Fruit fly (Drosophila melanogaster) whole organism, wandering third instar larva: Measurements from ENCODE around the gene CG6791.

Experiments
- CG32264 ChIP-seq: fragments of 200-800 bp; sonication (Bioruptor generic); optimal IDR thresholded peaks from 2 replicates; lab custom pipeline; 2016; ENCODE audit warnings: missing biosample characterization, missing genetic modification characterization
- Dif ChIP-seq: fragments of 200-275, 200-300 bp; sonication (Bioruptor generic); optimal IDR thresholded peaks from 2 replicates; lab custom pipeline; 2018; ENCODE audit warnings: missing biosample characterization, missing genetic modification characterization; ENCODE audit not compliant: partially characterized antibody
- Myc ChIP-seq: fragments of >200 bp; optimal IDR thresholded peaks from 2 replicates; lab custom pipeline; 2017
- Sp1 ChIP-seq: fragments of 200-800 bp; sonication (Bioruptor generic); optimal IDR thresholded peaks from 3 replicates; lab custom pipeline; 2019; ENCODE audit warnings: missing biosample characterization, mild to moderate bottlenecking, missing genetic modification characterization, moderate library complexity
- foxo ChIP-seq, 2 experiments: fragments of 200-800 bp; sonication (Bioruptor generic); optimal IDR thresholded peaks; 2 replicates in 1 of 2; 3 replicates in 1 of 2; lab custom pipeline; 2016 to 2017; ENCODE audit warnings: missing biosample characterization in 2 of 2, missing genetic modification characterization in 2 of 2
- h ChIP-seq: fragments of 200-800 bp; sonication (Bioruptor generic); optimal IDR thresholded peaks from 3 replicates; lab custom pipeline; 2016; ENCODE audit warnings: missing biosample characterization, mild to moderate bottlenecking, missing genetic modification characterization
- lola ChIP-seq: fragments of >200 bp; optimal IDR thresholded peaks from 2 replicates; lab custom pipeline; 2017; ENCODE audit warnings: missing biosample characterization, missing genetic modification characterization
- pan ChIP-seq: fragments of >200 bp; optimal IDR thresholded peaks from 2 replicates; lab custom pipeline; 2017

DNA sequence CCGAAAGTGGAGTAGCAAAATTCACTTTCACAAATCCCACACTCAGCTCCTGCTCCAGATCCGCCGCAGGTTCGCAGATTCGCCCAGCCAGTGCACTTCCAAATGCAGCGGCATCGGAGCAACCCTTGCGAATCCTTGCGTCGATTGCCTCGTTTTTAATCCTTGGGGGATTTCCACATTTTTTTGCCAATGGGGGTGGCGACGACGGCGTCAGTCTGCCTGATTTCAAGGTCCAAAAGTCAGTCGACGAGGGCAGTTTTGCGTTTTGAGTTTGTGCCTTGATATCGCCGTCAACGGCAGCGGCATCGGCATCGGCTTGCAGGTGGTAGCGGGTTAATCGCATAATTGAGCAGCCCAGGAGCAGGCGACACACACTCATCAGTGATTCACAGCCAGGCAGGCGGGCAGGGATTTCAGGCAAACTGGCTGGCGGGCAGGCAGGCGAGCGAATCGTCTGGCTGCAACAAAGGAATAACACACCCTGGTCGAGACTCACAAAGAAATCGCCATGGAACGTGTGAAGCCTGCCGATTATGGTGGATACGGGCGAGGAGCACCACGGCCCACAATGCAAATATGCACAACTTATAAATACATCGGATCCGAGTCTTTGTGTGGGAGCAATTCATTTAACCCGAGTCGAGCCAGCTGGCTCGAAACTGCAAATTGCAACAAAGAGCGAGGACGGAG lies 25.6 kb upstream of the CG6791 start:
- TF ChIP-seq foxo (GFP tag; optimal IDR thresholded peaks at IDR 0.05; lab: Kevin White, UChicago): no peak
- TF ChIP-seq pan (lab: Kevin White, UChicago): no peak
- TF ChIP-seq Sp1: no peak
- TF ChIP-seq Dif (GFP tag; lab: Kevin White, UChicago): no peak
- TF ChIP-seq CG32264: no peak
- TF ChIP-seq Myc: no peak
- TF ChIP-seq lola (GFP tag; lab: Kevin White, UChicago): no peak
- TF ChIP-seq h (GFP tag; lab: Kevin White, UChicago): no peak
